Fruit fly (Drosophila melanogaster): ENCODE data around the gene CG33107.

CG33107 gene

DNA sequence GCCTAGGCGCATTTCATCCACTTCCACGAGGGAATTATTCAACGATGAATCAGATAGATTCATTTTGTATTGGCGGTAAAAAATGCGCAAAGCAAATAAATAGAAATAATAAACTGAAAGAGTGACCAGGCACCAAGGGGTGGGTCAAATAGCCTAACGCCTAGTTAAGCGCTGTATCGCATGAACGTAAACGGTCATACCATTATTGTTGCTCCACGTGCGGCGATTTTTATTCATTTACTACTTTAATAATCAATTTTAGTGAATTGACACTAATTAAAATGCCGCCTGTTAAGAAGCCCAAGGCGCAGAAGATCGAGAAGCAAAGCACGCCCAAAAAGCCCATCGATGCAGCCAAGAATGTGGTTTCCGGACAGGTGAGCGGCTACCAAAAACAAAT lies at the start of gene CG33107, which contains the start of gene CG6937:
TSS of gene CG33107 (minus strand) at position 137 of the 400 bp plus-strand sequence.
TSS of gene CG6937 (plus strand) at position 192 of the 400 bp plus-strand sequence.
- no peak for TF ChIP-seq CG8478 (optimal IDR thresholded peaks at IDR 0.05)
- peak in 1 of 2 experiments; percentile 4 for TF ChIP-seq CTCF (optimal IDR thresholded peaks at IDR 0.05)

DNA sequence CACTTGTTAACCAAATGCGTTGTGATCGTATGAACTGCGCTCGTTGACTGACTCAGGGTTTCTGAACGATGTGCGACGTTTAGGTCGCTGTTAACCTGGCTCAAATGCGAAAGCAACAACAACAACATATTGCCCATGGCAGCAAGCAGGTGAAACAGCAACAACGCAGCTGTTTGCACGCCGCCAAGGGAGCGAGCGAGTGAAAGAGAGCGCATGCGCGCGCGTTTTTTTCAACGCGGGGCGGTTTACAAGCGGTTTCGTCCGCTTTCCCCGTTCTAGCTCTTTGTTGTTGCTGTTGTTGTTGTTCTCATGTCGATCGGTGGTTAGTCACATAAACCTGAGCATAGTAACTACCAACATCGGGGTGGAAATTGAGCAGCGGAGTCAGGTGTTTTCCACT lies 48.5 kb upstream of the CG33107 start:
- TF ChIP-seq CTCF (optimal IDR thresholded peaks at IDR 0.05), result no peak
- TF ChIP-seq CG8478 (optimal IDR thresholded peaks at IDR 0.05), result no peak

DNA sequence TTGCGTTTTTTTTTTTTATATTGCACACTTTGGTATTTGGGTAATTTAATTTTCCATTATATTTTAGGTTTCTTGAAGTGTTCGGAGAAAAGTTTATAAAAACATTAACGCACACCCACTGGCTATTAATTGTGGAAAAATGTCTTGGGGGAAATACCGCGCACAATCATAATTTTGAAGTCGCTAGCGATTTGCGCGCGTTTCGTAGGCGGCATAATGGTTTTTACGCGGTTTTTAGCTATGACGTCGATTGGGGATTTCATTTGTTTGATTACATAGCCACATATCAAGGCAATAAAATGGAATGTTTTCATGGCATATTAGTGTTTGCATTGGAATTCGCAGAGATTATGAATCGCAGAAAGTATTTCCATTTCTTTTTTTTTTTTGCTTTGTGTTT lies 47.7 kb upstream of the CG33107 start:
- TF ChIP-seq CTCF (optimal IDR thresholded peaks at IDR 0.05), result no peak
- no peak for TF ChIP-seq CG8478 (optimal IDR thresholded peaks at IDR 0.05)

DNA sequence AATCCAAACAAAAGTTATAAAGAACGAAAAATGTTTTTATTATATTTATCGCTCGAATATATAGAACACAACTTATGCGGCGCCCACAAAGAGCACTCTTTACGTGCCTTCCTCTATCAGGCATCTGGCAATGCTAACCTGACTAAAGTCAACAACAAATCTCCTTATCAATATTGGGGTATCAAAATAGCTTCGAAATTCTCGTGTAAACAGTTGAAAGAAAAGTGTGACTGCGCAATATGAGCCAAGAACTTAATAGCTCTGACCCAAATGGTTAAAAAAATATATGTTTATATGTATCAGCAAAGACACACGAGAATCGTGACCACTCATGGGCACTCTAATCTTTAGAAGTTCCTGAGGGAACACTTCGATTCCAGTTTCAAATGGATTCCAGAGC lies 46.6 kb upstream of the CG33107 start:
- no peak for TF ChIP-seq CG8478 (optimal IDR thresholded peaks at IDR 0.05)
- no peak for TF ChIP-seq CTCF (optimal IDR thresholded peaks at IDR 0.05)

DNA sequence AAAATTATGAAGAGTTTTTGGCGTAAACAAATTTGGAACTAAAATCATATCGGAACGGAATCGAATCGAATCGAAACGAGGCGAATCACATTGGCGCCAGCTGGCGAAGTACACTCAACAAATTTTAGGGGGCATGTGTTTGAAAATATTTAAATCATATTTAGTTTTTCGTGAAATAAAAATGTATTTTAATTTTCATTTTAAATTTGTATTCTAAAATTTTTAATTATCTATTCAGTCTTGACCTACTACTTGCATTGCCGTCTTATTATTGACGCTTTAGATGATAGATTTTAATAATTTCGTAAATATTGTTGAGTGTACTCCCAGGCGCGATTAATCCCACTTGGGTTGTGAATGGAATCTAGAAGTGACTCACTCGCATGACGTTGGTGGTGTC lies 44.7 kb upstream of the CG33107 start:
- TF ChIP-seq CG8478 (optimal IDR thresholded peaks at IDR 0.05), result no peak
- no peak for TF ChIP-seq CTCF (optimal IDR thresholded peaks at IDR 0.05)

DNA sequence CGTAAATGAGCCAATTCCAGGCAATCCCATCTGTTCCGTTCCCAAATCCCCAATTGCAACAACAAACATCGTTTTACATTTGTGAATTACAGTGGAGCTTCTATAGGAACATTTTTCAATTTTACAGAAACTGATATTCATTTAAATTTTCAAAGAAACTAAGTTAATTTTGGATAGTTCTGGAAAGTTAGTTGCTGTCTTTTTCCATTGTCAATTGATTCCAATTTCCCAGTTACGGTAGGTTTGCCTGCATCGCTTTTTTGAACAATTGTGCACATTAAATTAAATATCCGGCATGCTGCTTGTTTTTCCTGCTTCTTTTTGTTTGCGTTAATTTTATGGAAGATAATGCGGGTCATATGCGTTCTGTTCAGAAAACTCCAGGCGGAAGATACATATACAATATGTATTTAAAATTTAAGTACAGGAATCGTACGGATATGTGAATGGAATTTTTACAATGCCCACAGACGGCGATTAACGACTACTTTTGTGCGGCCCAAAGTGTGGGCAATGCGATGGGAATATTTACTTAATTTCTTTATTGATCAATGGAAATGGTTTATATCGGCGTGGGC lies 43.5 kb upstream of the CG33107 start:
- TF ChIP-seq CTCF (optimal IDR thresholded peaks at IDR 0.05) (no peak), CG8478 (optimal IDR thresholded peaks at IDR 0.05) (no peak)

DNA sequence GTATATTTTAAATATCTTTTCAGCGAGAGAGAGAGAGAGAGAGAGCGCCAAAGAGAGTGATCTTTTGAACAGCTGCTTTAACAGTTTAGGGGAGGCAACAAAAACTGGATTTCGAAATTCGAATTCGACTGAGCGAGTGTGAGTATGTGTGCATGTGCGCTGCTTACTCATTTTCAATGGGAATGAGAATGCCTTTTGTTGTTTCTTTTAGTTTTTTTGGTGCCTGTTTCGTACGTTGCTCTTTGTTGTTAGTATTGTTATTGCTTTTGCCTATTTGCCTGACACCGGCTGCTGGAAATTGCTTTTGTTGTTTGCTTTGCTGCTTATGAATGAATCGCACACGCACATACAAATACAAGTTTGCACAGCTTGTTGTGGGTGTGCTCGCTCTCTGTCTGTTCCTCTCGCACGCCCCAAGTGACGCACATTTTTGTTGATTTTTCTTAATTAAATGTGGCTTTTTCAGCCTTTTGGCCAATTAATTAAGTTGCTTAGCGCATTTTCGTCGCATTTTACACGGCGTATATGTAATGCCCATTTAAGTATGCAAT lies 42.4 kb upstream of the CG33107 start:
- TF ChIP-seq CTCF (optimal IDR thresholded peaks at IDR 0.05), result no peak
- TF ChIP-seq CG8478 (optimal IDR thresholded peaks at IDR 0.05), result no peak

DNA sequence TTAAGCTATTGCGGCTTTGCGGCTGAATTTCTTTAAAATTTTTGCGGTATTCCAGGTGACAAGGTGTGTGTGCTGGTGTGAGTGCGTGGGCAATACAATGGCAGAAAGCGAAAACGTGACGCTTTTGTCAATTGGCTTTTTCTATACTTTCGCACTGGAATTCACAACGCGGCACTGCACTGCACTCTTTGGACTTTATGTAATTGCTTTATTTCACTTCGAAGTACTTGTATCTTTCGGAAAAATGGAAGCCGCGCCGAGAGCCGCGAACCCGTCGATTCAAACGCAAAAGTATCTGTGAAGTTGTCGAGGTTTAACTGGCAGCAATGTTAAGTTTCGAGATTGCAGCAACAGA lies 41.8 kb upstream of the CG33107 start:
- no peak for TF ChIP-seq CTCF (optimal IDR thresholded peaks at IDR 0.05)
- TF ChIP-seq CG8478 (optimal IDR thresholded peaks at IDR 0.05), result no peak

DNA sequence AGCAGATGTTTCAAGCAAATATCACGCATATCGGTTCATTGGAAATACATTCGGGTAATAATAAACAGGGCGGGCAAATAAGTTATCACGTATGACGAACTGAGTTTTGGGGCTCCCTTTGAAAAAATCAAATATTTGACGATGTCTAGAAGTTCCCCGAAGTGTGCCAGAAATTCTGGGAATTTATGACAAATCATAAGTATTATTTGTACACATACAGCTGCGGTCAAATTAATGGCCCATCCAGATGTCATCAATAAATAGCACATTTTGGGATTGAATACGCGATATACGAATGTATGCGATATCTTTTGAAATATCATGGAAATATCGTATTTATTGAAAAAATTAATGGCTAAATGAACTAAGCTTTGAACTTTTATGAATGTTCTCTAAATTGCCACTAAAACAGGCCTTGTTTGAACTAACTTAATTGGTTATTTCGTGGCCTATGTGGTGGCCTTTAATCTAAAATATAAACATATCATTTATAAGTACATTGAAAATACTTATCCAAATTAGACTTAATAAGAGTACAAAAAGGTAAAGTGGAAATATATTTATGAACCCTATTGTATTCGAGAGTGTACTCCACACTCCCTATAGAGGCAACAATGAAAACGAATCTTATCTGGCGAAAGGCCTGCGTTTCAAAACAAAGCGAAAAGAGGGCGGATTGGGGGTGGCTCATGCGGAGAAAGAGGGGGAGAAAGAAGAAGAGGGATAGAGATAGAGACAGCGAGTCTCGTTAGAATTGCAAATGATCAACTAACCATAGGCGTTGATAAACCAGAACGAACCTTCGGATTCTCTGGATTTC lies 41.2 kb upstream of the CG33107 start:
- TF ChIP-seq CTCF (optimal IDR thresholded peaks at IDR 0.05) (no peak), CG8478 (optimal IDR thresholded peaks at IDR 0.05) (no peak)

DNA sequence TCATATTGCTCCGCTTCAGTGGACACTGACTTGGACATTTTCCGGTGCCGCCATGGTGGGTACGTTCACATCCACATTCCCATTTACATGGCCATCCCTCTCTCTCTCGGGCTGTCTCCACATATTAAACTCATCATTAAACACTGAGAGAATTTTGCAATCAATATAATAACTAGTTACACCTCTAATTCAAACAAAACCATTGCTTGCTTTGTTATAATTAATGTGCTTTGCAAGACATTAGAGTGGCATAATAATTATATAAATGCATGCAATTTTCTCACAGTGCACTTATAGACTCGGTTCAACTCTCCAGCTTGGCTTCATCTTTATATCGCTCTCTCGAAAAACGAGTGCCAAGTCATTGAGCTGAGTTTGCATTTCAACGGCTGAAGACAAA lies 40.2 kb upstream of the CG33107 start:
- TF ChIP-seq CG8478 (optimal IDR thresholded peaks at IDR 0.05) (no peak), CTCF (optimal IDR thresholded peaks at IDR 0.05) (no peak)

DNA sequence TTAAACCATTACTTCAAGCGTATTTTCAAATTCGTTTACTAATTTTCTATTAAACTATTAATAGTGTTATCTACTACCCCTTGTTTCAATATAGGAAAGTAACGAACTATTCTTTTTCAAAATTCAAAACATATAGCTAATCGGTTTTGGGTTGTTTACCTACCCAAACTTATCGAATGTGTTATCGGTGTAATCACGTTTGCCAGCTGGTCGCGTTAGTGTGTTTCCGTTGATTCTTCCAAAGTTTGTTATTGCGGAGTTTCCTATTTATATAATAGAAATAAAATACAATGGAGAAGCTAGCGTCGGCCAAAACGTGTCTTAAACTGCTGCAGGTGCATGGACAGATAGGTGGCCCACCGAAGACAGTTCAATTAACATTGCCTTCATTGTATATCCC lies 33.8 kb upstream of the CG33107 start, which contains the start of gene mRpL45:
TSS of gene mRpL45 (plus strand) at position 213 of the 400 bp plus-strand sequence.
- no peak for TF ChIP-seq CTCF (optimal IDR thresholded peaks at IDR 0.05)
- no peak for TF ChIP-seq CG8478 (optimal IDR thresholded peaks at IDR 0.05)

DNA sequence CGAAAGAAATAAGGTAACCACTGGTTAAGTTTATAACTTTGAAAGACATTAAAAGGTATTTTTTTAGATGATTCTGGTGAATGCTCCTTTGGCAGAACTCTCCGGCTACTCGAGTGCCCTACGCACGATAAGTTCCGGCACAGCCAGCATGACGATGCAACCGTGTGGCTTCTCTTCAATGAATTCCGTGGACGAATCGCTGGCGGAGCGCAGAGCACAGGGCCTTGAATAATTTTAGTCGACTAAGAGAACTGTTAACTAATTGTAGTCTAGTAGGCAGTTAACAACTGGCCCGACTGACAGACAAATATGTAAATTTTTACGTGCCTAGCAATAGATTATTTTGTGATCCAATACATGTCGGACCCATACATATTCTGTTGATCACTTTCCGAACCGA lies 31.7 kb upstream of the CG33107 start, which contains the start of gene CG31161:
TSS of gene CG31161 (plus strand) at position 301 of the 400 bp plus-strand sequence.
- TF ChIP-seq CG8478 (optimal IDR thresholded peaks at IDR 0.05), result no peak
- TF ChIP-seq CTCF (optimal IDR thresholded peaks at IDR 0.05), result no peak

DNA sequence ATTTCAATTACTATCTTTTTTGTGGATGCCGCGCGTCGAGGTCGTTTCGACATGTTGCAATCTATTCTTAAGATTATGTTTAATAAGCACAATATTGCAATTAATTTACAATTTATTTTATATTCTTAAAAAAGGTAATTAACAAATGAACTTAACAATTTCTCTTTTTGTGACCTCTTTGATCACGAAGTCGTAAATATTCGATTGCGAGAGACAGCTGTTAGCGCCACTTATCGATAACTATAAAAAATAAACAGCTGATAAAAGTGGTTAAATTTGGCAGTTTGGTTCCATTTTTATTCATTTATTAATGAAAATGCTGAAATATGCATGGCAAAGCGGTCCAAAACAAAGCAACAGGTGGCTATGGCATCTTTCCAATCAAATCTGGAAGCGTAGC lies 28.9 kb upstream of the CG33107 start, which contains the start of the genes CG31156 and mRRF2:
TSS of gene CG31156 (minus strand) at position 209 of the 400 bp plus-strand sequence.
TSS of gene mRRF2 (plus strand) at position 239 of the 400 bp plus-strand sequence.
- TF ChIP-seq CTCF (optimal IDR thresholded peaks at IDR 0.05) (no peak), CG8478 (optimal IDR thresholded peaks at IDR 0.05) (no peak)

DNA sequence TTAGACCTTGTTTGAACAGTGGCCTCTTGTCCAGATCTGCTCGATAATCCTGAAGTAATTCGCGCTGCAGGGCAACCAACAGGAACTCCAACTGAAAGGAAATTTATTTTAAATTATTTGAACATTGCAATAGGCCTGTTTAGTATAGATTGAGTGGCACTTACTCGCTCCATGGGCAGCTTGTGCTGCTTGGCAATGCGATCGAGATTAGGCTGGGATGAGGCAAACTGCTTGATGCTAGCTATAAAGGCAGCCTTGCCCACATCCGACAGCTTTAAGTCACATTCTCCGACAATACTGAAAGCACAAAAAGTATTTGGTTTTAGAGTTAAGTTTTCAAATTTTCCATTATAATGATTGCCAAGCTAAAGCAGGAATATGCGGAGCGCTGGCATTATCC lies 24.7 kb upstream of the CG33107 start, which contains the start of gene CG13843:
TSS of gene CG13843 (plus strand) at position 301 of the 400 bp plus-strand sequence.
- no peak for TF ChIP-seq CG8478 (optimal IDR thresholded peaks at IDR 0.05)
- no peak for TF ChIP-seq CTCF (optimal IDR thresholded peaks at IDR 0.05)

DNA sequence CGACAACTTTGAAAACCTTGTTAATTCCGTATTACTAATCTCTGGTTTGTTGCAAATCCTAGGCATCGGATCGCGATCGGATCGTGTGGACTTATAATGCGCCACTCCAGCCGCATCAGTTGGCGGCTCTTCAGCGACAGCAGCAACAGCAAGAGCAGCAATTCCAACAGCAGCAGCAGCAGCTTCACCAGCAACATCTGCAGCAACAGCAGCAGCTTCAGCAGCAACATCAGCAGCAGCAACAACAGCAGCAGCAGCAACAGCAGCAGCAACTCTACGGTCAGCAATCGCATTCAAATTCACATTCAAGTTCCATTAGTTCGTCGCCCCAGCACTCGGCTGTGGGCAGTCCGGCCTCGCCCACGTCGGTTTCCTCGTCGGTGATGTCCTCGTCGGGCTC lies 18.3 kb upstream of the CG33107 start:
- TF ChIP-seq CG8478 (optimal IDR thresholded peaks at IDR 0.05) (no peak), CTCF (optimal IDR thresholded peaks at IDR 0.05) (no peak)

DNA sequence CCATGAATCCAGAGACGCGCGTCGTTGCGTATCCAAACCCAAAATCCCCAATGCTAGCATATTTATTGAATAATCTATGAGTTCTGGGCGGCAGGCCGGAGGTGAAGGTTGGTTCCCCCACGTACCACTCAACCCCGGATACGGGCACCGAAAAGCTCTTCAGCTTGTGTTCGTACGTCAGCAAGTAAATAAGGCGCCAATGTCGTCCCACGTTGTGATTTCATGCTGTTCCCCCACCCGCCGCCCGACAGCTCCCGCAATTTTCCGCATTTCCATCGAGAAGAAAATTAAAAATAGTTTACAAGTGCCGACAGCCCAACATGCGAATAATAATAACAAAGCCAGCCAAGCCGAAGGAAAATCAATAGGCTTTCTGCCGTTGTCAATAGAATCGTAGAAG lies 14.2 kb upstream of the CG33107 start:
- TF ChIP-seq CTCF (optimal IDR thresholded peaks at IDR 0.05) (no peak), CG8478 (optimal IDR thresholded peaks at IDR 0.05) (no peak)
